Fruit fly (Drosophila melanogaster) Kc167 (cell line): ENCODE results near the gene Coq7.

Experiments used
- Sin3A ChIP-seq: fragments of >200 bp; optimal IDR thresholded peaks from 2 replicates; lab custom pipeline; 2018; ENCODE audit warnings: missing external identifiers
- h ChIP-seq: fragments of >200 bp; optimal IDR thresholded peaks from 3 replicates; lab custom pipeline; 2018; ENCODE audit warnings: missing external identifiers
- psq ChIP-seq: fragments of >200 bp; optimal IDR thresholded peaks from 2 replicates; lab custom pipeline; 2017; ENCODE audit warnings: missing external identifiers
- ttk ChIP-seq: sonication (Bioruptor generic); optimal IDR thresholded peaks from 2 replicates; lab custom pipeline; 2017; ENCODE audit warnings: missing external identifiers

DNA sequence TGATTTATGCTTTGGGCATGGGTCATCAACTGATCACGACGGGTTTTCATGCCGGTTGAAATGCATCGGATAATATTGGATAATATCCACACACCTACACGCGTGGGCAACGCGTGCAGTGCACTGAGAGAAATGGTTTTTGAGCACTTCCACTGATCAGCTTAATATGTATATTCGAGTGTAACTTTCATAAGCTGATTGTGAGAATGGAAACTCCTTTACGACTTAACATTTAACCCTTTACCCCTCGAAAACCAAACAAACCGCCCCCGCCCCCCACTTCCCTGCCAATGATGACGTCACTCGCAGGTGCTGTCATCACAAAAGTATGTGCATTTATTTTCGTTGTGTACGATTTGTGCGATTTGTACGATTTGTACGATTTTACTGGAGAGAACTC lies 23.8 kb downstream of the Coq7 start:
- TF ChIP-seq psq (lab: Kevin White, UChicago), result no peak
- TF ChIP-seq h, result no peak
- no peak for TF ChIP-seq Sin3A (lab: Kevin White, UChicago)
- no peak for TF ChIP-seq ttk (lab: Kevin White, UChicago)
